Worm (Caenorhabditis elegans) whole organism, young adult: ENCODE results near the gene spp-26.

ENCODE experiments used
- B0336.3 ChIP-seq: fragments of 200-800 bp; sonication (Bioruptor generic); IDR thresholded peaks from 2 replicates; pipeline ENCODE4 v1.3.6; 2022; ENCODE audit warnings: missing genetic modification characterization, missing compliant biosample characterization
- D2030.7 ChIP-seq: fragments of 200-800 bp; sonication (Bioruptor generic); IDR thresholded peaks from 2 replicates; pipeline ENCODE4 v1.3.6; 2022; ENCODE audit warnings: missing genetic modification reagents, missing genetic modification characterization, missing compliant biosample characterization
- F23B12.7 ChIP-seq: sonication (generic microtip); optimal IDR thresholded peaks from 2 replicates; lab custom pipeline; 2017; ENCODE audit warnings: missing genetic modification characterization, mild to moderate bottlenecking, missing compliant biosample characterization, antibody characterized with exemption, moderate library complexity; ENCODE audit not compliant: insufficient read depth
- F39B2.1 ChIP-seq: fragments of 200-800 bp; sonication (Bioruptor generic); IDR thresholded peaks from 2 replicates; pipeline ENCODE4 v1.3.6; 2022; ENCODE audit warnings: missing genetic modification reagents, missing genetic modification characterization, missing compliant biosample characterization
- F49E8.2 ChIP-seq: sonication (generic microtip); optimal IDR thresholded peaks from 3 replicates; lab custom pipeline; 2017; ENCODE audit warnings: missing genetic modification characterization, mild to moderate bottlenecking, missing compliant biosample characterization, antibody characterized with exemption, moderate library complexity; ENCODE audit not compliant: insufficient read depth
- F57C9.4 ChIP-seq: sonication (generic microtip); optimal IDR thresholded peaks from 2 replicates; lab custom pipeline; 2017; ENCODE audit warnings: mild to moderate bottlenecking, missing genetic modification characterization, missing compliant biosample characterization
- T07F8.4 ChIP-seq: sonication (generic microtip); optimal IDR thresholded peaks from 2 replicates; lab custom pipeline; 2016; ENCODE audit warnings: mild to moderate bottlenecking, missing genetic modification characterization, moderate library complexity, missing compliant biosample characterization
- T26A5.8 ChIP-seq: sonication (generic microtip); optimal IDR thresholded peaks from 2 replicates; lab custom pipeline; 2016; ENCODE audit warnings: missing genetic modification characterization, missing compliant biosample characterization
- Y53G8AR.9 ChIP-seq: fragments of 200-800 bp; sonication (Bioruptor generic); conservative IDR thresholded peaks from 2 replicates; pipeline ENCODE4 v1.3.6; 2022; ENCODE audit warnings: missing genetic modification reagents, missing genetic modification characterization, missing compliant biosample characterization
- Y67H2A.10 ChIP-seq: fragments of 200-800 bp; sonication (Bioruptor generic); conservative IDR thresholded peaks from 2 replicates; pipeline ENCODE4 v1.3.6; 2022; ENCODE audit warnings: missing genetic modification reagents, missing genetic modification characterization, missing compliant biosample characterization
- ama-1 ChIP-seq, 3 experiments: fragments of 150-350 bp in 1 of 3; sonication (generic microtip) in 2 of 3; optimal IDR thresholded peaks; 2 replicates each; lab custom pipeline; 2014 to 2018; ENCODE audit warnings: missing biosample characterization in 2 of 3, missing genetic modification characterization in 2 of 3, missing genetic modification reagents in 2 of 3
- aptf-2 ChIP-seq: fragments of 200-800 bp; sonication (Bioruptor generic); conservative IDR thresholded peaks from 2 replicates; pipeline ENCODE4 v1.3.6; 2022; ENCODE audit warnings: missing genetic modification reagents, missing genetic modification characterization, missing compliant biosample characterization
- aptf-3 ChIP-seq: fragments of 200-800 bp; sonication (Bioruptor generic); IDR thresholded peaks from 2 replicates; pipeline ENCODE4 v1.3.6; 2022; ENCODE audit warnings: missing genetic modification characterization, missing compliant biosample characterization
- atf-7 ChIP-seq: sonication (generic microtip); optimal IDR thresholded peaks from 2 replicates; lab custom pipeline; 2017; ENCODE audit warnings: mild to moderate bottlenecking, missing genetic modification characterization, missing compliant biosample characterization
- athp-1 ChIP-seq: sonication (generic microtip); optimal IDR thresholded peaks from 2 replicates; lab custom pipeline; 2017; ENCODE audit warnings: mild to moderate bottlenecking, missing genetic modification characterization, missing compliant biosample characterization
- attf-3 ChIP-seq: fragments of 200-800 bp; sonication (Bioruptor generic); conservative IDR thresholded peaks from 2 replicates; pipeline ENCODE4 v1.3.6; 2022; ENCODE audit warnings: missing genetic modification reagents, missing genetic modification characterization, missing compliant biosample characterization
- ccch-3 ChIP-seq: fragments of 200-800 bp; sonication (Bioruptor generic); optimal IDR thresholded peaks from 2 replicates; lab custom pipeline; 2018; ENCODE audit warnings: mild to moderate bottlenecking, missing genetic modification characterization, missing compliant biosample characterization
- ceh-27 ChIP-seq: fragments of 200-800 bp; sonication (Bioruptor generic); optimal IDR thresholded peaks from 2 replicates; lab custom pipeline; 2018; ENCODE audit warnings: mild to moderate bottlenecking, missing genetic modification characterization, moderate library complexity, missing compliant biosample characterization
- ceh-40 ChIP-seq: fragments of 200-800 bp; sonication (Bioruptor generic); IDR thresholded peaks from 2 replicates; pipeline ENCODE4 v1.3.6; 2022; ENCODE audit warnings: missing genetic modification characterization, missing compliant biosample characterization
- ceh-79 ChIP-seq: sonication (generic microtip); optimal IDR thresholded peaks from 2 replicates; lab custom pipeline; 2017; ENCODE audit warnings: mild to moderate bottlenecking, missing genetic modification characterization, missing compliant biosample characterization
- ceh-91 ChIP-seq: fragments of 200-800 bp; sonication (Bioruptor generic); IDR thresholded peaks from 2 replicates; pipeline ENCODE4 v1.3.6; 2022; ENCODE audit warnings: missing genetic modification reagents, missing genetic modification characterization, missing compliant biosample characterization
- egrh-3 ChIP-seq: fragments of 200-800 bp; sonication (Bioruptor generic); IDR thresholded peaks from 2 replicates; pipeline ENCODE4 v1.3.6; 2022; ENCODE audit warnings: missing genetic modification reagents, missing genetic modification characterization, missing compliant biosample characterization
- ekl-4 ChIP-seq: fragments of 200-800 bp; sonication (Bioruptor generic); IDR thresholded peaks from 2 replicates; pipeline ENCODE4 v1.3.6; 2022; ENCODE audit warnings: missing genetic modification reagents, missing genetic modification characterization, missing compliant biosample characterization
- hmg-1.2 ChIP-seq: fragments of 200-800 bp; sonication (Bioruptor generic); IDR thresholded peaks from 2 replicates; pipeline ENCODE4 v1.3.6; 2022; ENCODE audit warnings: missing genetic modification reagents, missing genetic modification characterization, missing compliant biosample characterization
- hmg-20 ChIP-seq: fragments of 200-800 bp; sonication (Bioruptor generic); IDR thresholded peaks from 2 replicates; pipeline ENCODE4 v1.3.6; 2022; ENCODE audit warnings: missing genetic modification reagents, missing genetic modification characterization, missing compliant biosample characterization
- hrde-1 ChIP-seq: sonication (generic microtip); optimal IDR thresholded peaks from 2 replicates; lab custom pipeline; 2016; ENCODE audit warnings: missing genetic modification characterization, mild to moderate bottlenecking, missing compliant biosample characterization, moderate library complexity, missing genotype, missing genetic modification reagents, borderline replicate concordance
- hsf-1 ChIP-seq: fragments of 200-800 bp; sonication (Bioruptor generic); IDR thresholded peaks from 2 replicates; pipeline ENCODE4 v1.3.6; 2022; ENCODE audit warnings: missing genetic modification reagents, missing genetic modification characterization, missing compliant biosample characterization
- lin-26 ChIP-seq: fragments of 200-800 bp; sonication (Bioruptor generic); IDR thresholded peaks from 2 replicates; pipeline ENCODE4 v1.3.6; 2022; ENCODE audit warnings: missing genetic modification reagents, missing genetic modification characterization, missing compliant biosample characterization
- lin-35 ChIP-seq, 3 experiments: fragments of 150-350 bp in 2 of 3; sonication (generic microtip) in 1 of 3; optimal IDR thresholded peaks; 2 replicates each; lab custom pipeline; 2014 to 2018; ENCODE audit warnings: missing biosample characterization in 3 of 3, missing genetic modification characterization in 3 of 3, missing genetic modification reagents in 3 of 3
- lin-40 ChIP-seq: sonication (generic microtip); optimal IDR thresholded peaks from 2 replicates; lab custom pipeline; 2016; ENCODE audit warnings: missing genetic modification characterization, mild to moderate bottlenecking, missing compliant biosample characterization, missing genotype, missing genetic modification reagents
- lsl-1 ChIP-seq: fragments of 200-800 bp; sonication (Bioruptor generic); optimal IDR thresholded peaks from 2 replicates; lab custom pipeline; 2018; ENCODE audit warnings: mild to moderate bottlenecking, missing genetic modification characterization, moderate library complexity, missing compliant biosample characterization
- madf-3 ChIP-seq: fragments of 200-800 bp; sonication (Bioruptor generic); IDR thresholded peaks from 2 replicates; pipeline ENCODE4 v1.3.6; 2022; ENCODE audit warnings: missing genetic modification reagents, missing genetic modification characterization, missing compliant biosample characterization
- madf-8 ChIP-seq: fragments of 200-800 bp; sonication (Bioruptor generic); conservative IDR thresholded peaks from 2 replicates; pipeline ENCODE4 v1.3.6; 2022; ENCODE audit warnings: missing genetic modification reagents, missing genetic modification characterization, missing compliant biosample characterization
- mcd-1 ChIP-seq: fragments of 200-800 bp; sonication (Bioruptor generic); IDR thresholded peaks from 2 replicates; pipeline ENCODE4 v1.3.6; 2022; ENCODE audit warnings: missing genetic modification reagents, missing genetic modification characterization, missing compliant biosample characterization
- nhr-27 ChIP-seq: fragments of 200-800 bp; sonication (Bioruptor generic); optimal IDR thresholded peaks from 2 replicates; lab custom pipeline; 2018; ENCODE audit warnings: mild to moderate bottlenecking, missing genetic modification characterization, moderate library complexity, missing compliant biosample characterization
- pha-4 ChIP-seq: fragments of 150-350 bp; sonication (generic microtip); optimal IDR thresholded peaks from 2 replicates; lab custom pipeline; 2014; ENCODE audit warnings: missing biosample characterization, missing genetic modification reagents, missing genetic modification characterization
- rpc-1 ChIP-seq, 2 experiments: fragments of 150-350 bp in 1 of 2; sonication (generic microtip) in 1 of 2; optimal IDR thresholded peaks; 2 replicates each; lab custom pipeline; 2014 to 2018; ENCODE audit warnings: missing biosample characterization in 1 of 2, missing genetic modification characterization in 1 of 2, missing genetic modification reagents in 1 of 2, missing genotype in 1 of 2
- snpc-1.1 ChIP-seq: sonication (generic microtip); optimal IDR thresholded peaks from 2 replicates; lab custom pipeline; 2017; ENCODE audit warnings: missing genetic modification characterization, mild to moderate bottlenecking, missing compliant biosample characterization, antibody characterized with exemption, moderate library complexity, missing genotype, missing genetic modification reagents; ENCODE audit not compliant: insufficient read depth
- snpc-1.3 ChIP-seq: sonication (generic microtip); optimal IDR thresholded peaks from 2 replicates; lab custom pipeline; 2017; ENCODE audit warnings: missing genetic modification characterization, mild to moderate bottlenecking, missing compliant biosample characterization, antibody characterized with exemption, moderate library complexity, missing genotype, missing genetic modification reagents; ENCODE audit not compliant: insufficient read depth
- snpc-3.4 ChIP-seq: sonication (generic microtip); optimal IDR thresholded peaks from 2 replicates; lab custom pipeline; 2017; ENCODE audit warnings: missing genetic modification characterization, mild to moderate bottlenecking, missing compliant biosample characterization, antibody characterized with exemption, moderate library complexity, missing genotype, missing genetic modification reagents
- snpc-4 ChIP-seq, 5 experiments: fragments of 150-350 bp in 1 of 5; sonication (generic microtip) in 4 of 5; optimal IDR thresholded peaks; 2 replicates each; lab custom pipeline; 2014 to 2018; ENCODE audit warnings: missing genetic modification characterization in 5 of 5, missing biosample characterization in 3 of 5, antibody characterized with exemption in 2 of 5, mild to moderate bottlenecking in 2 of 5, missing compliant biosample characterization in 2 of 5, missing genotype in 2 of 5, moderate library complexity in 2 of 5, missing genetic modification reagents in 1 of 5
- somi-1 ChIP-seq: fragments of 200-800 bp; sonication (Bioruptor generic); optimal IDR thresholded peaks from 2 replicates; lab custom pipeline; 2018; ENCODE audit warnings: mild to moderate bottlenecking, missing genetic modification characterization, missing compliant biosample characterization
- tbp1 ChIP-seq: fragments of 200-800 bp; sonication (Bioruptor generic); optimal IDR thresholded peaks from 2 replicates; lab custom pipeline; 2018; ENCODE audit warnings: mild to moderate bottlenecking, missing genetic modification characterization, missing compliant biosample characterization
- tlf-1 ChIP-seq: fragments of 200-800 bp; sonication (Bioruptor generic); optimal IDR thresholded peaks from 2 replicates; lab custom pipeline; 2018; ENCODE audit warnings: mild to moderate bottlenecking, missing genetic modification characterization, missing compliant biosample characterization
- xnd-1 ChIP-seq: sonication (generic microtip); optimal IDR thresholded peaks from 2 replicates; lab custom pipeline; 2016; ENCODE audit warnings: missing genotype, missing genetic modification reagents, missing genetic modification characterization, missing compliant biosample characterization
- zfh-2 ChIP-seq: fragments of 200-800 bp; sonication (Bioruptor generic); conservative IDR thresholded peaks from 2 replicates; pipeline ENCODE4 v1.3.6; 2022; ENCODE audit warnings: missing genetic modification reagents, missing genetic modification characterization, missing compliant biosample characterization

spp-26 gene

DNA sequence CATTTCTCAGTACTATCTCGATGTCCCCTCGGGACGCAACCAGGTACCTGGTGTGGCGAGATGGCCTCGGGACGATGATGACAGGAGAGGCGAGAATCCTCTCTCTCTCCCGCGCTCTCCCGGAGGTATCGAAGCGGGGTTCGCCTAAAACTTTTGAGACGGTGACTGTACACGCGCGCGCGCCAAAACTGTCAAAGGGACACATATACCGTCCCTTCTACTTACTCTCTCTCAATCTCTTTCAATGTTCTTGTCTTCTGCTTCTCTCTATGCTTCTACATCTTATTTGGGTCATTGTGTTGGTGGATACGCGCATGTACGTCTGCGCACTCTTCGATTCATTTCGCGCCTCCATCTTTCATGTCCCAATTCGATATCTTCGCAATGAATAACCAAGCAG is 17.1 kb downstream of the spp-26 start:
- TF ChIP-seq aptf-3 (GFP tag; lab: Robert Waterston, UW): no peak
- no peak for TF ChIP-seq F23B12.7 (tag; lab: Kevin White, UChicago)
- no peak for TF ChIP-seq Y53G8AR.9 (GFP tag; lab: Robert Waterston, UW)
- no peak for TF ChIP-seq Y67H2A.10 (GFP tag; lab: Robert Waterston, UW)
- TF ChIP-seq lsl-1 (GFP tag; lab: Kevin White, UChicago): no peak
- TF ChIP-seq nhr-27 (tag; lab: Kevin White, UChicago): no peak
- no peak for TF ChIP-seq snpc-1.3 (tag; lab: Kevin White, UChicago)
- TF ChIP-seq attf-3 (GFP tag; lab: Robert Waterston, UW): no peak
- no peak for TF ChIP-seq T07F8.4 (tag; lab: Kevin White, UChicago)
- TF ChIP-seq hmg-1.2 (GFP tag; lab: Robert Waterston, UW): no peak
- TF ChIP-seq ceh-91: no peak
- TF ChIP-seq hmg-20: no peak
- no peak for TF ChIP-seq madf-3 (GFP tag; lab: Robert Waterston, UW)
- no peak for TF ChIP-seq snpc-3.4 (tag; lab: Kevin White, UChicago)
- TF ChIP-seq rpc-1 (optimal IDR thresholded peaks at IDR 0.05; lab: Kevin White, UChicago): no peak
- no peak for TF ChIP-seq rpc-1 (tag; optimal IDR thresholded peaks at IDR 0.05; lab: Kevin White, UChicago)
- TF ChIP-seq atf-7 (tag; lab: Kevin White, UChicago): peak; percentile 0
- no peak for TF ChIP-seq hsf-1 (GFP tag; lab: Robert Waterston, UW)
- TF ChIP-seq hrde-1: no peak
- no peak for TF ChIP-seq ama-1 (optimal IDR thresholded peaks at IDR 0.05; lab: Kevin White, UChicago)
- TF ChIP-seq ama-1 (GFP tag; optimal IDR thresholded peaks at IDR 0.05; lab: Kevin White, UChicago): no peak
- no peak for TF ChIP-seq pha-4
- TF ChIP-seq B0336.3 (GFP tag; lab: Robert Waterston, UW): no peak
- no peak for TF ChIP-seq xnd-1 (tag; lab: Kevin White, UChicago)
- no peak for TF ChIP-seq lin-40 (tag; lab: Kevin White, UChicago)
- TF ChIP-seq snpc-1.1 (tag; lab: Kevin White, UChicago): no peak
- no peak for TF ChIP-seq aptf-2 (GFP tag; lab: Robert Waterston, UW)
- 0 out of 2 replicates have a peak, but pooled peaks have one; percentile 31 for TF ChIP-seq mcd-1
- TF ChIP-seq lin-35 (GFP tag; optimal IDR thresholded peaks at IDR 0.05; lab: Kevin White, UChicago): no peak
- no peak for TF ChIP-seq D2030.7 (GFP tag; lab: Robert Waterston, UW)
- TF ChIP-seq ceh-79 (tag; lab: Kevin White, UChicago): no peak
- no peak; the same call in 1 of the 2 replicates for TF ChIP-seq egrh-3 (GFP tag; lab: Robert Waterston, UW)
- TF ChIP-seq athp-1 (tag; lab: Kevin White, UChicago): no peak
- peak; percentile 26; the same call in 1 of the 2 replicates for TF ChIP-seq lin-26 (GFP tag; lab: Robert Waterston, UW)
- no peak for TF ChIP-seq snpc-4 (GFP tag; optimal IDR thresholded peaks at IDR 0.05; lab: Kevin White, UChicago)
- no peak for TF ChIP-seq snpc-4 (tag; optimal IDR thresholded peaks at IDR 0.05; lab: Kevin White, UChicago)
- TF ChIP-seq madf-8 (GFP tag; lab: Robert Waterston, UW): no peak
- TF ChIP-seq ccch-3 (GFP tag; lab: Kevin White, UChicago): no peak
- TF ChIP-seq F57C9.4 (tag; lab: Kevin White, UChicago): no peak
- no peak for TF ChIP-seq somi-1 (GFP tag; lab: Kevin White, UChicago)
- peak; percentile 14 for TF ChIP-seq ceh-27
- TF ChIP-seq zfh-2 (GFP tag; lab: Robert Waterston, UW): peak; percentile 85
- TF ChIP-seq F39B2.1: no peak
- TF ChIP-seq tbp1 (GFP tag; lab: Kevin White, UChicago): no peak
- no peak for TF ChIP-seq ceh-40 (GFP tag; lab: Robert Waterston, UW)
- TF ChIP-seq F49E8.2 (tag; lab: Kevin White, UChicago): no peak
- TF ChIP-seq tlf-1: no peak
- TF ChIP-seq T26A5.8: no peak
- no peak for TF ChIP-seq ekl-4 (GFP tag; lab: Robert Waterston, UW)
